Worm (Caenorhabditis elegans) whole organism, mixed stage, embryonic: ENCODE data around the gene F01F1.3.

Experiments
- blmp-1 ChIP-seq: fragments of 150-350 bp; optimal IDR thresholded peaks from 2 replicates; lab custom pipeline; 2014; ENCODE audit warnings: missing biosample characterization, missing genetic modification characterization
- snpc-4 ChIP-seq: fragments of 150-350 bp; optimal IDR thresholded peaks from 2 replicates; lab custom pipeline; 2014; ENCODE audit warnings: missing biosample characterization, missing genetic modification characterization
- tbx-8 ChIP-seq: fragments of 200-800 bp; sonication (Bioruptor generic); optimal IDR thresholded peaks from 2 replicates; lab custom pipeline; 2018; ENCODE audit warnings: mild to moderate bottlenecking, missing genetic modification characterization, moderate library complexity, missing compliant biosample characterization

DNA sequence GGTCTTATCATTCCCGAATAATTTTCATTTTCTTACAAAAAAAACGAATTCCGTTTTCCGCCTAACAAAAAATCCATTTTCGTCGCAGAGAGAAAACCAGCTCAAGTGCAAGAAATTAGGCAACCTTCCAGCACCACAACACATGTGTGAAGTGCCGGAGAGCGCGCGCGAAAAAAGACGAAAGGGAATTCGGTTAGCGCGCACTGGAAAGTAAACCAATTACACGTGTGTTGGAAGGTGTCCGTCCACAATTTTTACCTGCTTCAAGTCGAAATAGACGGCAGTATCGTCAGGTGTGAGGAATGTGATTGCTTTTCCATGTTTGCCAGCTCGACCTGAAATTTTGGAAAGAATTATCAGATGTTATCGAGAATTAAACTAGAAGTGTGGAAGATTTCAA is 37.1 kb upstream of the F01F1.3 start:
- TF ChIP-seq snpc-4: no peak
- no peak for TF ChIP-seq tbx-8 (GFP tag; lab: Kevin White, UChicago)
- TF ChIP-seq blmp-1 (tag; lab: Kevin White, UChicago): no peak
